Worm (Caenorhabditis elegans) whole organism, L4 larva: Measurements from ENCODE around the gene K10D6.4.

Experiments
- F44E2.7 ChIP-seq: fragments of 200-800 bp; sonication (Bioruptor generic); IDR thresholded peaks from 2 replicates; pipeline ENCODE4 v2.1.2; 2022; ENCODE audit warnings: missing genetic modification characterization, missing compliant biosample characterization
- R02D3.7 ChIP-seq: fragments of 150-350 bp; sonication (generic microtip); optimal IDR thresholded peaks from 3 replicates; lab custom pipeline; 2014; ENCODE audit warnings: missing biosample characterization, missing genetic modification characterization
- Y48G9A.11 ChIP-seq: fragments of 200-800 bp; sonication (Bioruptor generic); IDR thresholded peaks from 2 replicates; pipeline ENCODE4 v1.3.6; 2022; ENCODE audit warnings: missing genetic modification reagents, missing genetic modification characterization, missing compliant biosample characterization
- attf-4 ChIP-seq: sonication (generic microtip); optimal IDR thresholded peaks from 3 replicates; lab custom pipeline; 2017; ENCODE audit warnings: missing biosample characterization, missing genetic modification characterization
- ceh-82 ChIP-seq: sonication (generic microtip); optimal IDR thresholded peaks from 2 replicates; lab custom pipeline; 2017; ENCODE audit warnings: missing biosample characterization, missing genetic modification characterization
- dmd-9 ChIP-seq: fragments of 200-800 bp; sonication (Bioruptor generic); IDR thresholded peaks from 2 replicates; pipeline ENCODE4 v1.3.6; 2022; ENCODE audit warnings: missing genetic modification reagents, missing genetic modification characterization, missing compliant biosample characterization
- jun-1 ChIP-seq: fragments of 150-350 bp; optimal IDR thresholded peaks from 2 replicates; lab custom pipeline; 2014; ENCODE audit warnings: missing biosample characterization, missing genetic modification reagents, missing genetic modification characterization
- nhr-237 ChIP-seq: sonication (generic microtip); optimal IDR thresholded peaks from 2 replicates; lab custom pipeline; 2017; ENCODE audit warnings: missing biosample characterization, missing genetic modification characterization
- nhr-28 ChIP-seq: fragments of 150-350 bp; optimal IDR thresholded peaks from 2 replicates; lab custom pipeline; 2014; ENCODE audit warnings: missing biosample characterization, missing genetic modification characterization
- nhr-77 ChIP-seq: fragments of 150-350 bp; optimal IDR thresholded peaks from 2 replicates; lab custom pipeline; 2014; ENCODE audit warnings: missing biosample characterization, missing genetic modification characterization
- pha-4 ChIP-seq, 2 experiments: fragments of 150-350 bp in 1 of 2; fragments of 200-800 bp in 1 of 2; sonication (Bioruptor generic) in 1 of 2; IDR thresholded peaks in 1 of 2; optimal IDR thresholded peaks in 1 of 2; 2 replicates each; pipeline versions ENCODE4 v1.3.6 to Lab custom; 2014 to 2022; ENCODE audit warnings: missing genetic modification characterization in 2 of 2, missing genetic modification reagents in 2 of 2, missing biosample characterization in 1 of 2, missing compliant biosample characterization in 1 of 2
- pqm-1 ChIP-seq: sonication (generic microtip); optimal IDR thresholded peaks from 2 replicates; lab custom pipeline; 2017; ENCODE audit warnings: missing biosample characterization, missing genetic modification characterization
- skn-1 ChIP-seq: fragments of 150-350 bp; optimal IDR thresholded peaks from 2 replicates; lab custom pipeline; 2014; ENCODE audit warnings: missing biosample characterization, missing genetic modification characterization
- ztf-11 ChIP-seq: fragments of 150-350 bp; optimal IDR thresholded peaks from 2 replicates; lab custom pipeline; 2014; ENCODE audit warnings: missing biosample characterization, missing genetic modification characterization

DNA sequence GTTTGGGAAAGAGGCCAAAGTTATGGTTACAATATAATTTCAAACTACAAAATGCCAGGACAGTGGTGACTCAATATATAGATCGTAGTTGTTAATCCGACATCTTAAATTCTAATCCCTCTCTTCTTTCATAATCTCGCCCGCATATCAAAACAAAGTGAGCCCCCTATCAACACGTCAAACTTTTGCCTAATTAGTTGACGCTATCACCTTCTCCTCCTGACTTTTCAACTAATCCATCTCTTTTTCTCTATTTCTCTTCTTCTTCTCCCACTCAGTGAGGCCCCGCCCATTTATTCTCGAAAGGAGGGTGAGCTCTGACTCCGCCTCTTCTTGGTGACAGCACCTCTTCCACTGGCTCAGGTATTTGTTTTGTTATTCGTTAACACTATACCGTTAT is 9.6 kb downstream of the K10D6.4 start:
- TF ChIP-seq Y48G9A.11 (no peak), pqm-1 (tag; lab: Kevin White, UChicago) (no peak), attf-4 (tag; lab: Kevin White, UChicago) (no peak), nhr-77 (tag; lab: Kevin White, UChicago) (no peak), pha-4 (GFP tag; IDR thresholded peaks at IDR 0.05; lab: Robert Waterston, UW) (no peak), pha-4 (tag; optimal IDR thresholded peaks at IDR 0.05; lab: Kevin White, UChicago) (no peak), jun-1 (tag; lab: Kevin White, UChicago) (no peak), nhr-28 (no peak), R02D3.7 (tag; lab: Kevin White, UChicago) (no peak), dmd-9 (no peak), ztf-11 (tag; lab: Kevin White, UChicago) (no peak), F44E2.7 (GFP tag; lab: Robert Waterston, UW) (no peak), ceh-82 (tag; lab: Kevin White, UChicago) (no peak), nhr-237 (no peak), skn-1 (no peak)
